Fruit fly (Drosophila melanogaster) whole organism, pupa: ENCODE measurements around the gene chas.

Source experiments
- CG10348 ChIP-seq: fragments of 200-800 bp; sonication (Bioruptor generic); IDR thresholded peaks from 2 replicates; pipeline ENCODE4 v1.3.6; 2022; ENCODE audit warnings: missing biosample characterization, missing genetic modification characterization
- CG12605 ChIP-seq: fragments of 200-800 bp; sonication (Bioruptor generic); IDR thresholded peaks from 2 replicates; pipeline ENCODE4 v1.3.6; 2022; ENCODE audit warnings: missing biosample characterization, missing genetic modification characterization
- CG13204 ChIP-seq: fragments of 200-800 bp; sonication (Bioruptor generic); optimal IDR thresholded peaks from 2 replicates; lab custom pipeline; 2018; ENCODE audit warnings: missing biosample characterization, mild to moderate bottlenecking, missing genetic modification characterization, moderate library complexity
- CG14655 ChIP-seq: fragments of 200-800 bp; sonication (Bioruptor generic); optimal IDR thresholded peaks from 3 replicates; lab custom pipeline; 2017; ENCODE audit warnings: mild to moderate bottlenecking, missing biosample characterization, missing genetic modification reagents, missing genetic modification characterization
- CG15710 ChIP-seq: fragments of 200-800 bp; sonication (Bioruptor generic); optimal IDR thresholded peaks from 2 replicates; lab custom pipeline; 2018; ENCODE audit warnings: missing biosample characterization, mild to moderate bottlenecking, missing genetic modification characterization, moderate library complexity
- CG17806 ChIP-seq: fragments of 200-800 bp; sonication (Bioruptor generic); optimal IDR thresholded peaks from 2 replicates; lab custom pipeline; 2018; ENCODE audit warnings: missing biosample characterization, mild to moderate bottlenecking, missing genetic modification characterization, moderate library complexity
- CG32121 ChIP-seq: fragments of 200-800 bp; sonication (Bioruptor generic); IDR thresholded peaks from 2 replicates; pipeline ENCODE4 v1.3.6; 2022; ENCODE audit warnings: missing biosample characterization, missing genetic modification characterization
- CG34367 ChIP-seq: fragments of 200-800 bp; sonication (Bioruptor generic); optimal IDR thresholded peaks from 2 replicates; lab custom pipeline; 2018; ENCODE audit warnings: missing biosample characterization, mild to moderate bottlenecking, missing genetic modification characterization
- CG4496 ChIP-seq: fragments of 200-800 bp; sonication (Bioruptor generic); IDR thresholded peaks from 3 replicates; pipeline ENCODE4 v1.3.6; 2022; ENCODE audit warnings: missing biosample characterization, missing genetic modification characterization
- CG8159 ChIP-seq: fragments of 200-800 bp; sonication (Bioruptor generic); optimal IDR thresholded peaks from 3 replicates; lab custom pipeline; 2018; ENCODE audit warnings: missing biosample characterization, mild to moderate bottlenecking, missing genetic modification characterization, moderate library complexity
- CG8301 ChIP-seq: fragments of 200-800 bp; sonication (Bioruptor generic); optimal IDR thresholded peaks from 2 replicates; lab custom pipeline; 2018; ENCODE audit warnings: missing biosample characterization, mild to moderate bottlenecking, missing genetic modification characterization
- CG9948 ChIP-seq: fragments of 200-800 bp; sonication (Bioruptor generic); optimal IDR thresholded peaks from 2 replicates; lab custom pipeline; 2018; ENCODE audit warnings: missing biosample characterization, mild to moderate bottlenecking, missing genetic modification characterization, moderate library complexity
- D1 ChIP-seq: fragments of 200-800 bp; sonication (Bioruptor generic); optimal IDR thresholded peaks from 2 replicates; lab custom pipeline; 2018; ENCODE audit warnings: missing biosample characterization, mild to moderate bottlenecking, missing genetic modification characterization, moderate library complexity
- EcR ChIP-seq: fragments of 200-800 bp; sonication (Bioruptor generic); optimal IDR thresholded peaks from 3 replicates; lab custom pipeline; 2019; ENCODE audit warnings: missing biosample characterization, missing genetic modification characterization, mild to moderate bottlenecking, moderate library complexity, missing genetic modification reagents
- Ets98B ChIP-seq: fragments of 200-800 bp; sonication (Bioruptor generic); IDR thresholded peaks from 2 replicates; pipeline ENCODE4 v1.3.6; 2022; ENCODE audit warnings: missing biosample characterization, missing genetic modification characterization
- Pif1A ChIP-seq: fragments of 200-800 bp; sonication (Bioruptor generic); optimal IDR thresholded peaks from 3 replicates; lab custom pipeline; 2016; ENCODE audit warnings: missing biosample characterization, missing genetic modification characterization
- Pif1B ChIP-seq: fragments of 200-800 bp; sonication (Bioruptor generic); optimal IDR thresholded peaks from 3 replicates; lab custom pipeline; 2016; ENCODE audit warnings: missing biosample characterization, missing genetic modification characterization
- Snoo ChIP-seq: fragments of 200-800 bp; sonication (Bioruptor generic); optimal IDR thresholded peaks from 3 replicates; lab custom pipeline; 2017; ENCODE audit warnings: missing biosample characterization, mild to moderate bottlenecking, missing genetic modification characterization, inconsistent platforms
- fd96Ca ChIP-seq: fragments of 200-800 bp; sonication (Bioruptor generic); IDR thresholded peaks from 3 replicates; pipeline ENCODE4 v1.3.6; 2022; ENCODE audit warnings: missing biosample characterization, missing genetic modification characterization
- gl ChIP-seq: fragments of 200-800 bp; sonication (Bioruptor generic); optimal IDR thresholded peaks from 2 replicates; lab custom pipeline; 2018; ENCODE audit warnings: missing biosample characterization, mild to moderate bottlenecking, missing genetic modification characterization
- rn ChIP-seq: fragments of 200-800 bp; sonication (Bioruptor generic); IDR thresholded peaks from 2 replicates; pipeline ENCODE4 v1.3.6; 2022; ENCODE audit warnings: missing biosample characterization, missing genetic modification characterization

chas gene

DNA sequence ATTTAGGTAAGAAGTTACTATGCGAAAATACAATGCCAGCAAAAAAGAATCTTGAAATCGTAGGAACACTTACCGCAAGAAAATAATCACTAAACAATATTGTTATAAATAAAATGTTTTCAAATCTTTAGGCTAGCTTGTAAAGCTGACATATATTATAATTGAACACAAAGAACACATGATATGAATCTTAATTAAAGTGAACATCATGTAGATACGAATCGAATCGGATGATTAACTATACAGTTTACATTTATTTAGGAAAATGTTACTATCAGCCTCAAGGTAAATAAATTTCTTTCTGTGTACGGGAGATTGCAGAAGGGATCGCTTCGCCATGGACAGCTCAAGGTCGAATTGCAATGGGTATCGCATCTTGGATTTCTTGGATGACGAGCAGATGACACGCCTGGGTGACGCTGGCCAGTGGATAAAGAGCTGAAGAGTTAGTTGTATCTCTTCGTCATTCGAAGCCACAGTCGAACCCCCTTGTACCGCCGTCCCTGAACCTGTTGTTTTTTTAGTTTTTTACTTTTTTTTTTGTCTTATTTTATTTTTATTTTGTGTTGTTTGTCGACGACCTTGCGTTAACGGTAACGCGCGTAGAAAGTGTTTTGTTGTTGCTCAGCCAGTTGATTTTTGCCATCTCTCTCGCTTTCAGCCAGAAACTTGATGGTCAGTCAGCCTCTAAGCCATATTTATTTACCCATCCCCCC, 20.4 kb downstream of the chas start:
- TF ChIP-seq CG15710 = peak; percentile 57
- 0 out of 2 replicates have a peak, but pooled peaks have one; percentile 30 for TF ChIP-seq Ets98B (GFP tag; lab: Robert Waterston, UW)
- TF ChIP-seq CG8301 (tag; lab: Kevin White, UChicago) = peak; percentile 62
- no peak for TF ChIP-seq CG10348 (GFP tag; lab: Robert Waterston, UW)
- peak; percentile 60 for TF ChIP-seq CG14655 (GFP tag; lab: Kevin White, UChicago)
- no peak for TF ChIP-seq gl
- peak; percentile 43; the same call in 2 of the 3 replicates for TF ChIP-seq fd96Ca (GFP tag; lab: Robert Waterston, UW)
- peak; percentile 42; the same call in 1 of the 3 replicates for TF ChIP-seq CG4496 (GFP tag; lab: Robert Waterston, UW)
- TF ChIP-seq CG9948 (tag; lab: Kevin White, UChicago) = peak; percentile 4
- no peak for TF ChIP-seq EcR (GFP tag; lab: Kevin White, UChicago)
- TF ChIP-seq Pif1A (GFP tag; lab: Kevin White, UChicago) = no peak
- TF ChIP-seq CG12605 = peak; percentile 28; the same call in 1 of the 2 replicates
- peak; percentile 3 for TF ChIP-seq Pif1B (GFP tag; lab: Kevin White, UChicago)
- no peak for TF ChIP-seq rn
- TF ChIP-seq Snoo (tag; lab: Kevin White, UChicago) = no peak
- no peak for TF ChIP-seq CG13204 (GFP tag; lab: Kevin White, UChicago)
- TF ChIP-seq CG17806 (tag; lab: Kevin White, UChicago) = peak; percentile 16
- no peak for TF ChIP-seq CG34367 (tag; lab: Kevin White, UChicago)
- TF ChIP-seq CG8159 (tag; lab: Kevin White, UChicago) = peak; percentile 71
- no peak for TF ChIP-seq D1 (tag; lab: Kevin White, UChicago)
- no peak for TF ChIP-seq CG32121 (GFP tag; lab: Robert Waterston, UW)

DNA sequence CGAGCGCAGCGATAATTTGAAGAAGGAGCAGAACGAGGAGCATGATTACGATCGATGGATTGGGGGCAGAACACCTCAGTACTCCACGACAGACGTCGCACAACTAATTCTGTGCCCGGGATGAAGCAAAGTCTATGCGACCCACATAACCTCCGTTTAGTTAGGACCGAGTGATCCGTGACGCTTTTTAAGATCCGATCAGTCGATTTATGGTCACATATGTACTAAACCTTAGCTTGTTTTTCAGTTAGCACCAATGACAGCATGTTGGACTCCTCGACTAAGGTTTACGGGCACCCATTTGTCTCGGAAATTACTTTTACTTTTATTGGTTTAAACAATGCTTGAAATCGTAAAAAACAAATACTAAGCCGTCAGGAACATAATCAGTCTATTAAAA, 26.7 kb downstream of the chas start, which contains the start of gene CG12990:
CG12990 (minus strand) TSS at position 101 of the 400 bp plus-strand sequence.
- TF ChIP-seq EcR (GFP tag; lab: Kevin White, UChicago) = no peak
- TF ChIP-seq fd96Ca (GFP tag; lab: Robert Waterston, UW) = no peak
- no peak for TF ChIP-seq CG8301 (tag; lab: Kevin White, UChicago)
- no peak for TF ChIP-seq rn

DNA sequence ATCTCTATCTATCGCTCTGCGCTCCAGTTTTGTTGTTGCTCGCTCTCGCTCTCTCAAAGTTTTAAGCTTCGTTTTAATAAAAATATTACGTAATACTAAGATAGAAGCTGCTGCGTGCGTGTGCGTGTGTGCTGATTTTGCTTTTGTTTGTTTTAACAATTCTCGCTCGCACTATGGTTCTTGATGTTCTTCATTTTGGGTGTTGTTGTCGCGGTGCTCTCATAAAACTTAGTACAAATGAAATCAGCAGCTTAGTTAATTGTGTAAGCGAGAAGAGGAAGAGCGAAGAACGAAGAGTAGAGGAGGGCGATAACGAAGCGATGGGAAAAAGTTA, 39.4 kb downstream of the chas start:
- TF ChIP-seq CG14655 (GFP tag; lab: Kevin White, UChicago) = no peak
- TF ChIP-seq CG32121 (GFP tag; lab: Robert Waterston, UW) = no peak
- no peak for TF ChIP-seq CG4496 (GFP tag; lab: Robert Waterston, UW)
- TF ChIP-seq CG10348 (GFP tag; lab: Robert Waterston, UW) = no peak
- TF ChIP-seq Ets98B (GFP tag; lab: Robert Waterston, UW) = no peak
- no peak for TF ChIP-seq CG8159 (tag; lab: Kevin White, UChicago)
- no peak for TF ChIP-seq D1 (tag; lab: Kevin White, UChicago)
- TF ChIP-seq fd96Ca (GFP tag; lab: Robert Waterston, UW) = no peak
- TF ChIP-seq Snoo (tag; lab: Kevin White, UChicago) = no peak
- no peak for TF ChIP-seq CG13204 (GFP tag; lab: Kevin White, UChicago)
- no peak for TF ChIP-seq rn
- no peak for TF ChIP-seq CG15710

DNA sequence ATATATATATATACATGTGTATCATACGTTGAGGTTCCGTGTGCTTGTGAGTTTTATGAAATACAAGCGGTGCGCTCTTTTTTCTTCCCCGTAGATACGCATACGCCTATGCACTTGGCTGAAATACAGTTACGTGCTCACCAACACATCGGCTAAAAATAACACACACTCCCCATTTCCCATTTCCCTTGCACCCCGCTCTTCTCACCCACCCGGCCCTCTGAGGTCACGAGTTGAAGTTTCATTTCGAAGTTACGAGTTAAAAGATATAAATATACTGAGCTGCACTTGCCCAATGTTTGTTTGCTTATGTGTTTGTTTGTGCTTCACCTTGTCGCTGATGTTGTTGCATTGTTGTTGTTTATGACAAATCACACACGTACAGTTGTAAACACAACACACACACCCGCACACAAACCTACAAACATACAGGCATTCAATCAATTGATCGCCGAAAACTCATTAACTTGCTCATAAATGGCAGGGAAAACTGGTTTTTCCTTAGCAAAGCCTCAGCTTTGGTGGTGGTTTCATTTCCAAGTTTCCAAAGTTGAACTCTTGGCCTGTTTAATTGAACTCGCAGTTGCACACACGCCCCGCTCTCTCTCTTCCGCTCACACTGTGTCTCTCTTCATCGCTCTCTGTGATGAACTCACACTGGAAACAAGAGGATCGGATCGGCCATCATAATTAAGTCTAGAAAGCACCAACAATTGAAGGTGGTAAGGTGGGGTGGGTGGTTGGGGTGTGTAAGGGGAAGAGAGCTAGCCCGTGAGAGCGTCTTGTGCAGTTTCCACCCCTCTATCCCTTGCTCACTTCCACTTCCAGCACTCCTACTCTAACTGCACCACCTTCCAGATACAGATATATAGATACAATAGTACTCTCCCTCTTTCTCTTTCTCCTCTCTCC, 40.1 kb downstream of the chas start:
- TF ChIP-seq fd96Ca (GFP tag; lab: Robert Waterston, UW) (0 out of 3 replicates have a peak, but pooled peaks have one; percentile 21), CG12605 (peak; percentile 41; the same call in 1 of the 2 replicates), EcR (GFP tag; lab: Kevin White, UChicago) (peak; percentile 49), CG17806 (tag; lab: Kevin White, UChicago) (no peak)

DNA sequence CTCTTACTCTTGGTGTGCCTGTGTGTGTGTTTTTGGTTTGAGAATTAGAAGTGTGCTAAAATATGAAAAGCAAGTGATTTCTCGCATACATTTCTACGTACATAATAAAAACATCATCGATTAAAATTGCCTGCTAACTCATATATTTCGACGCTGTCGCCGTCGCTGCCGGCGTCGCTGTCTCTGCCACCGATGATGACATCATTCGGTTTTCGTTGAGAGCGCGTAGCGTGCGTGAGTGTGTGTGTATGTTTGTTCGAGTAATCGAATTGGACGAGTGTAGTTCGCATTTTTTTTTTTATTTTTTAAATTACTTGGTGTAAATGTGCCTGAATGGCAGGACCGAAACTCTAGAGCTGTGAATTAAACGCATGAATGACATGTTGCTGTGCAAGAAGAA, 40.8 kb downstream of the chas start:
- TF ChIP-seq Pif1A (GFP tag; lab: Kevin White, UChicago) (no peak), D1 (tag; lab: Kevin White, UChicago) (no peak), rn (no peak), gl (no peak), CG4496 (GFP tag; lab: Robert Waterston, UW) (no peak), Pif1B (GFP tag; lab: Kevin White, UChicago) (no peak)

DNA sequence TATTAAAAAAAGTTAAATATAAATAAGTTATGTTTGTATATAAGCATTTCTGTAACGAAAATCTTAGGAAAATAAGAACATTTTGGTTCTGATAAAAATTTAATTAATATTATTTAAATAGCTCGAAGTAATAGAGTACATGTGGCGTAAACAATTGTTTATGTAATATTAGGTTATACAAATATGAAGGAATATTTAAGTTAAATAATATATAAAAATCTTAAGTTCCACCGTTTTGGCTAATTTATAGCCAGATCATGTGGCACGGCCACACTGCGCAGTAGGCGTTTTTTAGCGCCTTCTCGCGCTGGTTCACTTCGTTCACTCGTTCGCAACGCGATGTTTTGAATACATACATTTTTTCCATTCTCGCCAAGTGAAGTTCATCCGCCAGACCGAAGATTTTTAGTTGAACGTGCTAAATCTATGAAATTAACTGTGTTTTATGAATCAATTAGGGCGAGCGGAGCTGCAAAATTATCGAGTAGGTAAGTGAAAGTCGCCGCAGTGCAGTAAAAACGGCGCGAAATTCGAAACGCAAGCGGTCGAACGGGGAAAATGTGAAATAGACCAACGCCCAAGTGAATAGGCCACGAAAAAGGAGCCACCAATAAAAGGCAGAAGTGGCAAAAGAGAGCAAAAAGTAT, 41.4 kb downstream of the chas start, which contains the start of gene beta-Spec:
beta-Spec (plus strand) TSS at position 323 of the 647 bp plus-strand sequence.
- TF ChIP-seq Ets98B (GFP tag; lab: Robert Waterston, UW) = no peak
- 0 out of 3 replicates have a peak, but pooled peaks have one; percentile 26 for TF ChIP-seq CG4496 (GFP tag; lab: Robert Waterston, UW)
- TF ChIP-seq, all 21 proteins: peak for 1
